Worm (Caenorhabditis elegans) whole organism, L3 larva: Measurements from ENCODE around the gene F59B2.8.
A peak's percentile ranks its signal among the peaks of the same experiment; 100 is the strongest.

Experiments
- R02D3.7 ChIP-seq: fragments of 150-350 bp; optimal IDR thresholded peaks from 2 replicates; lab custom pipeline; 2014; ENCODE audit warnings: missing biosample characterization, missing genetic modification characterization
- ZK546.5 ChIP-seq: sonication (generic microtip); optimal IDR thresholded peaks from 2 replicates; lab custom pipeline; 2017; ENCODE audit warnings: missing biosample characterization, missing genetic modification characterization
- aly-2 ChIP-seq: fragments of 150-350 bp; optimal IDR thresholded peaks from 2 replicates; lab custom pipeline; 2014; ENCODE audit warnings: missing biosample characterization, missing genetic modification characterization
- ama-1 ChIP-seq: fragments of 150-350 bp; optimal IDR thresholded peaks from 2 replicates; lab custom pipeline; 2018
- ceh-16 ChIP-seq: sonication (generic microtip); optimal IDR thresholded peaks from 2 replicates; lab custom pipeline; 2017; ENCODE audit warnings: missing biosample characterization, missing genetic modification characterization
- ceh-28 ChIP-seq: fragments of 150-350 bp; optimal IDR thresholded peaks from 2 replicates; lab custom pipeline; 2014; ENCODE audit warnings: missing biosample characterization, missing genetic modification reagents, missing genetic modification characterization
- ceh-82 ChIP-seq: fragments of 150-350 bp; optimal IDR thresholded peaks from 2 replicates; lab custom pipeline; 2014; ENCODE audit warnings: missing biosample characterization, missing genetic modification characterization
- ceh-9 ChIP-seq: sonication (generic microtip); optimal IDR thresholded peaks from 2 replicates; lab custom pipeline; 2018; ENCODE audit warnings: missing biosample characterization, missing genetic modification characterization
- daf-12 ChIP-seq: fragments of 150-350 bp; optimal IDR thresholded peaks from 2 replicates; lab custom pipeline; 2014; ENCODE audit warnings: missing biosample characterization, missing genetic modification reagents, missing genetic modification characterization
- egl-27 ChIP-seq: sonication (generic microtip); optimal IDR thresholded peaks from 4 replicates; lab custom pipeline; 2017; ENCODE audit warnings: missing biosample characterization, missing genetic modification reagents, missing genetic modification characterization
- egl-5 ChIP-seq: fragments of 150-350 bp; optimal IDR thresholded peaks from 2 replicates; lab custom pipeline; 2017; ENCODE audit warnings: missing biosample characterization, missing genetic modification reagents, missing genetic modification characterization, inconsistent platforms
- elt-1 ChIP-seq: fragments of 150-350 bp; optimal IDR thresholded peaks from 2 replicates; lab custom pipeline; 2014; ENCODE audit warnings: missing biosample characterization, missing genetic modification characterization
- elt-2 ChIP-seq: sonication (generic microtip); optimal IDR thresholded peaks from 2 replicates; lab custom pipeline; 2016; ENCODE audit warnings: missing genetic modification reagents, mild to moderate bottlenecking, missing genetic modification characterization, missing compliant biosample characterization
- elt-3 ChIP-seq, 3 experiments: fragments of 150-350 bp in 1 of 3; sonication (generic microtip) in 2 of 3; optimal IDR thresholded peaks; 2 replicates in 2 of 3; 4 replicates in 1 of 3; lab custom pipeline; 2014 to 2017; ENCODE audit warnings: missing biosample characterization in 3 of 3, missing genetic modification characterization in 3 of 3
- eor-1 ChIP-seq, 2 experiments: fragments of 150-350 bp; optimal IDR thresholded peaks; 2 replicates each; lab custom pipeline; 2014 to 2018; ENCODE audit warnings: missing biosample characterization in 2 of 2, missing genetic modification characterization in 2 of 2
- fkh-10 ChIP-seq: sonication (generic microtip); optimal IDR thresholded peaks from 2 replicates; lab custom pipeline; 2017; ENCODE audit warnings: missing biosample characterization, missing genetic modification reagents, missing genetic modification characterization
- fkh-2 ChIP-seq: fragments of 150-350 bp; optimal IDR thresholded peaks from 2 replicates; lab custom pipeline; 2014; ENCODE audit warnings: missing biosample characterization, missing genetic modification reagents, missing genetic modification characterization
- fos-1 ChIP-seq: fragments of 150-350 bp; optimal IDR thresholded peaks from 2 replicates; lab custom pipeline; 2014; ENCODE audit warnings: missing biosample characterization, missing genetic modification characterization
- jun-1 ChIP-seq: fragments of 150-350 bp; optimal IDR thresholded peaks from 2 replicates; lab custom pipeline; 2014; ENCODE audit warnings: missing biosample characterization, missing genetic modification reagents, missing genetic modification characterization
- lin-39 ChIP-seq: fragments of 150-350 bp; optimal IDR thresholded peaks from 2 replicates; lab custom pipeline; 2018; ENCODE audit warnings: missing biosample characterization, missing genetic modification reagents, missing genetic modification characterization
- lsy-12 ChIP-seq: sonication (generic microtip); optimal IDR thresholded peaks from 2 replicates; lab custom pipeline; 2016; ENCODE audit warnings: mild to moderate bottlenecking, missing genetic modification characterization, missing compliant biosample characterization
- mdl-1 ChIP-seq: fragments of 150-350 bp; optimal IDR thresholded peaks from 2 replicates; lab custom pipeline; 2014; ENCODE audit warnings: missing biosample characterization, missing genetic modification characterization
- mml-1 ChIP-seq: fragments of 150-350 bp; sonication (generic microtip); optimal IDR thresholded peaks from 3 replicates; lab custom pipeline; 2014; ENCODE audit warnings: missing biosample characterization, missing genetic modification characterization
- nfya-1 ChIP-seq: sonication (generic microtip); optimal IDR thresholded peaks from 2 replicates; lab custom pipeline; 2017; ENCODE audit warnings: missing genetic modification characterization, mild to moderate bottlenecking, missing compliant biosample characterization, antibody characterized with exemption, moderate library complexity; ENCODE audit not compliant: insufficient read depth
- nhr-11 ChIP-seq: fragments of 150-350 bp; optimal IDR thresholded peaks from 2 replicates; lab custom pipeline; 2014; ENCODE audit warnings: missing biosample characterization, missing genetic modification characterization
- nhr-12 ChIP-seq: fragments of 150-350 bp; optimal IDR thresholded peaks from 2 replicates; lab custom pipeline; 2014; ENCODE audit warnings: missing biosample characterization, missing genetic modification characterization
- nhr-23 ChIP-seq: fragments of 150-350 bp; optimal IDR thresholded peaks from 2 replicates; lab custom pipeline; 2014; ENCODE audit warnings: missing biosample characterization, missing genetic modification reagents, missing genetic modification characterization
- nhr-237 ChIP-seq: fragments of 150-350 bp; optimal IDR thresholded peaks from 2 replicates; lab custom pipeline; 2014; ENCODE audit warnings: missing biosample characterization, missing genetic modification characterization
- nhr-25 ChIP-seq: sonication (generic microtip); optimal IDR thresholded peaks from 2 replicates; lab custom pipeline; 2017; ENCODE audit warnings: missing biosample characterization, missing genetic modification characterization
- nhr-28 ChIP-seq: fragments of 150-350 bp; optimal IDR thresholded peaks from 2 replicates; lab custom pipeline; 2014; ENCODE audit warnings: missing biosample characterization, missing genetic modification characterization
- nhr-43 ChIP-seq: sonication (generic microtip); optimal IDR thresholded peaks from 2 replicates; lab custom pipeline; 2016; ENCODE audit warnings: mild to moderate bottlenecking, missing genetic modification characterization, missing compliant biosample characterization; ENCODE audit not compliant: poor library complexity, severe bottlenecking
- nhr-67 ChIP-seq: fragments of 150-350 bp; optimal IDR thresholded peaks from 2 replicates; lab custom pipeline; 2014; ENCODE audit warnings: missing biosample characterization, missing genetic modification characterization
- nhr-76 ChIP-seq: fragments of 150-350 bp; sonication (generic microtip); optimal IDR thresholded peaks from 5 replicates; lab custom pipeline; 2014; ENCODE audit warnings: missing biosample characterization, missing genetic modification characterization
- nhr-77 ChIP-seq: fragments of 150-350 bp; optimal IDR thresholded peaks from 2 replicates; lab custom pipeline; 2014; ENCODE audit warnings: missing biosample characterization, missing genetic modification characterization
- pha-4 ChIP-seq: fragments of 150-350 bp; optimal IDR thresholded peaks from 2 replicates; lab custom pipeline; 2014; ENCODE audit warnings: missing biosample characterization, missing genetic modification reagents, missing genetic modification characterization
- pqm-1 ChIP-seq: fragments of 150-350 bp; optimal IDR thresholded peaks from 2 replicates; lab custom pipeline; 2017; ENCODE audit warnings: missing biosample characterization, missing genetic modification characterization, inconsistent platforms
- sea-2 ChIP-seq: fragments of 150-350 bp; sonication (generic microtip); optimal IDR thresholded peaks from 4 replicates; lab custom pipeline; 2014; ENCODE audit warnings: missing biosample characterization, missing genetic modification reagents, missing genetic modification characterization
- skn-1 ChIP-seq: fragments of 150-350 bp; optimal IDR thresholded peaks from 2 replicates; lab custom pipeline; 2014; ENCODE audit warnings: missing biosample characterization, missing genetic modification characterization
- snpc-4 ChIP-seq: fragments of 150-350 bp; optimal IDR thresholded peaks from 2 replicates; lab custom pipeline; 2014; ENCODE audit warnings: missing biosample characterization, missing genetic modification characterization
- tbx-2 ChIP-seq: sonication (generic microtip); optimal IDR thresholded peaks from 2 replicates; lab custom pipeline; 2016; ENCODE audit warnings: mild to moderate bottlenecking, missing genetic modification characterization, missing compliant biosample characterization
- unc-39 ChIP-seq: sonication (generic microtip); optimal IDR thresholded peaks from 4 replicates; lab custom pipeline; 2017; ENCODE audit warnings: missing biosample characterization, missing genetic modification characterization
- zag-1 ChIP-seq: fragments of 150-350 bp; optimal IDR thresholded peaks from 2 replicates; lab custom pipeline; 2014; ENCODE audit warnings: missing biosample characterization, missing genetic modification characterization
- ztf-11 ChIP-seq: fragments of 150-350 bp; optimal IDR thresholded peaks from 2 replicates; lab custom pipeline; 2014; ENCODE audit warnings: missing biosample characterization, missing genetic modification characterization
- ztf-4 ChIP-seq: fragments of 150-350 bp; optimal IDR thresholded peaks from 2 replicates; lab custom pipeline; 2014; ENCODE audit warnings: missing biosample characterization, missing genetic modification characterization

The F59B2.8 gene

DNA sequence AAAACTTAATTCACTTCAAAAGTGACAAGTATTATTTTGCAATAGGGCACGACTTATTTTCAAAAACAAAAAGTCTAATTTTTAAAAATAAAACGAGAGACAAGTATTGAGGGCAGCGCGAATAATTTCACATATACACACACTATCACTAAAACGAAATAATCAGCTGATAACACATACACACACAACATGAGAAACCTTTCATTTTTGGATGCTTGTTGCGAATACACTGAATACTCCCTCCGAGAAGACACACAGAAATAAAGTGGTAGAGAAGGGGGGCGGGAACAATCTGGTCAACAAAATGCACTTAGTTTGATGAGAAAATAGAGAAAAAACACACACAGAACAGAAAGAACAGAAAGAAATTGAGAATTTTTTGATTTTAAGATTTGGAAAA, 25.6 kb downstream of the F59B2.8 start:
- TF ChIP-seq ceh-9 (tag; lab: Kevin White, UChicago), result no peak
- TF ChIP-seq pqm-1 (tag; lab: Kevin White, UChicago), result peak; percentile 4
- peak; percentile 45 for TF ChIP-seq elt-2 (tag; lab: Kevin White, UChicago)

DNA sequence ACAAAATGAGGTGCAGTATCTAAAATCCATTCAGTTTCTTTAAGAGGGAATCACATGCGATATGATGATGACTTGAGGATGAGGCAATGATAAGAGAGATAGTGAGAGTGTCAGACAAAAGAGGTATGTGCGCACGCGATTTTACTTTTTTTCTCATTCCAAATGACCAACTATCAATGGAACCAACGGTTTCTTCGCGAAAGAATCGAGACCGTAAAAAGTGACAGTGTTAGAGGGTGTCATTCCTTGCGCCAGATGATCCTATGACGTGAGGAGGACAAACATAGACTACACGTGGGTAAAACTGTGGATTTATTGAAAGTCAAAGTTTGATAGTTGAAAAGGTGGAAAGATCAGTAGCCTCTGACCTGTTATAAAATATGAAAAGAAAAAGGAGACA, 26.2 kb downstream of the F59B2.8 start:
- TF ChIP-seq elt-2 (tag; lab: Kevin White, UChicago) (peak; percentile 1), jun-1 (tag; lab: Kevin White, UChicago) (peak; percentile 35), ama-1 (peak; percentile 59), elt-3 (tag; optimal IDR thresholded peaks at IDR 0.05; lab: Kevin White, UChicago) (peak in 2 of 3 experiments; percentile 36 to 84), nhr-67 (tag; lab: Kevin White, UChicago) (no peak), mml-1 (tag; lab: Kevin White, UChicago) (no peak), nhr-12 (no peak), aly-2 (no peak), nhr-43 (tag; lab: Kevin White, UChicago) (peak; percentile 48), pqm-1 (tag; lab: Kevin White, UChicago) (peak; percentile 15), nhr-23 (tag; lab: Kevin White, UChicago) (peak; percentile 67), skn-1 (tag; lab: Kevin White, UChicago) (peak; percentile 48)

DNA sequence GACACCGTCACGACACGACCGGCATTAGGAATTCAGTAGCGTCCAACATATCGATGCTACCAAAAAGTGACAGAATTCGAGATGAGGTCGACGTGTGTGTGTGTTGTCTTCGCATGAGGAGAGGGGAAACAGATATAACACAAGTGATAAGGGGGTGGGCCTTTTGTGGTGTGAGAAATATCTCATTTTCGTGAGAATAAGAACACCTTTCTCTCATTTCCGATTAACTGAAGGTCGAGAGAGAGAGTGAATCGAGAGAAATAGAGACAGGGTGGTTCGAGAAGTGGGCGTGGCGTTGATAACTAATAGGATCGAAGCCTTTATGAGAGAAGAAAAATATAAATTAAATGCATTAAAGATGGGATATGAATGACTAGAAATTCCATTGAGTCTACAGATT, 26.9 kb downstream of the F59B2.8 start:
- TF ChIP-seq elt-1 (no peak), ztf-4 (tag; lab: Kevin White, UChicago) (no peak), lin-39 (peak; percentile 25), nhr-25 (tag; lab: Kevin White, UChicago) (peak; percentile 69), zag-1 (tag; lab: Kevin White, UChicago) (no peak), ceh-16 (tag; lab: Kevin White, UChicago) (no peak), fkh-2 (tag; lab: Kevin White, UChicago) (no peak), ztf-11 (tag; lab: Kevin White, UChicago) (no peak), nhr-11 (tag; lab: Kevin White, UChicago) (no peak), egl-5 (tag; lab: Kevin White, UChicago) (no peak), ama-1 (peak; percentile 32), nhr-23 (tag; lab: Kevin White, UChicago) (peak; percentile 36), R02D3.7 (no peak), nhr-28 (no peak), fos-1 (tag; lab: Kevin White, UChicago) (no peak), nhr-43 (tag; lab: Kevin White, UChicago) (peak; percentile 16)

DNA sequence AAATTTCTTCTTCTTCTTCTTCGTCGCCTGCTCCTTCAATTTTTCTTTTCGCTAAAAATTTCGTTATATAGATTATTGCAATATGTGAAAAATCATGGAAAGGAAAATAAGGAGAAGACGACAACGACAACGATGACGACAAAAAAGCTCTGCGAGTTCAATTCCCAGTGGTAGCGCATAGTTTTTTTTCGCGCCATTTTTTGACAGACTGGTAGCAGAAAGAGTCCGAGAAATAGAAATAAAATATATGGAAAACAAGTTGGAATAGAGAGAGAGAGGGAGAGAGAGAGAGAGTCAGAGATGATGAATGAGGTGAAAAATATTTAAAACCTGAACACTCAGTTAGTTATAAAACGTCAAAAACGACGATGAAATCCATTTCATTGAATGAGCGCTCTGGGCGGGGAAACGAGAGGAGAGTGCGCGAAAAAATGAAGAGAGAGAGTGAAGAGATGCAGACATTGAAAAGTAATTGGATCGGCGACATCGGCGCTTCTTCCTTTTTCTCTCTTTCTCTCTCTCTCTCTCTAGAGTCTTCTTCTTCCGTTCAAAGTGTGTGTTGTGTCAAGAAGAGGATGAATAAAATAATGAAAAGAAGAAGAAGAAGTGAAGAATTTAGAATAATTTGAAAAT, 28.0 kb downstream of the F59B2.8 start, which contains the start of gene pde-2:
Gene pde-2, minus strand, starts transcription at position 51 of the 633 bp plus-strand sequence.
- TF ChIP-seq ZK546.5 (no peak), eor-1 (tag; optimal IDR thresholded peaks at IDR 0.05; lab: Kevin White, UChicago) (no peak), ztf-11 (tag; lab: Kevin White, UChicago) (no peak), elt-1 (no peak), nhr-237 (tag; lab: Kevin White, UChicago) (no peak), daf-12 (tag; lab: Kevin White, UChicago) (no peak), egl-5 (tag; lab: Kevin White, UChicago) (peak; percentile 18), nhr-11 (tag; lab: Kevin White, UChicago) (no peak), ztf-4 (tag; lab: Kevin White, UChicago) (no peak), ceh-9 (tag; lab: Kevin White, UChicago) (no peak), nhr-23 (tag; lab: Kevin White, UChicago) (peak; percentile 25), nfya-1 (tag; lab: Kevin White, UChicago) (peak; percentile 79), mdl-1 (tag; lab: Kevin White, UChicago) (no peak), jun-1 (tag; lab: Kevin White, UChicago) (no peak), snpc-4 (tag; lab: Kevin White, UChicago) (peak; percentile 23), fos-1 (tag; lab: Kevin White, UChicago) (no peak), egl-27 (no peak), sea-2 (GFP tag; lab: Kevin White, UChicago) (no peak), tbx-2 (peak; percentile 34), ceh-28 (tag; lab: Kevin White, UChicago) (peak; percentile 7), mml-1 (tag; lab: Kevin White, UChicago) (no peak), fkh-10 (GFP tag; lab: Kevin White, UChicago) (peak; percentile 78), nhr-12 (no peak), fkh-2 (tag; lab: Kevin White, UChicago) (no peak), nhr-77 (no peak), R02D3.7 (no peak), nhr-76 (no peak), lsy-12 (tag; lab: Kevin White, UChicago) (peak; percentile 15), unc-39 (tag; lab: Kevin White, UChicago) (no peak), aly-2 (no peak), pha-4 (tag; lab: Kevin White, UChicago) (peak; percentile 61), ama-1 (peak; percentile 67), skn-1 (tag; lab: Kevin White, UChicago) (no peak), ceh-82 (tag; lab: Kevin White, UChicago) (no peak), nhr-67 (tag; lab: Kevin White, UChicago) (no peak), pqm-1 (tag; lab: Kevin White, UChicago) (no peak), ceh-16 (tag; lab: Kevin White, UChicago) (no peak)
